Fruit fly (Drosophila melanogaster) whole organism, prepupa: Measurements from ENCODE around the gene CG15740.

Experiments used
- Blimp-1 ChIP-seq: fragments of 200-800 bp; sonication (Bioruptor generic); optimal IDR thresholded peaks from 3 replicates; lab custom pipeline; 2017; ENCODE audit warnings: missing biosample characterization, missing genetic modification characterization, mild to moderate bottlenecking, moderate library complexity, missing genetic modification reagents
- CG10631 ChIP-seq: fragments of 200-800 bp; sonication (Bioruptor generic); optimal IDR thresholded peaks from 2 replicates; lab custom pipeline; 2016; ENCODE audit warnings: missing biosample characterization, missing genetic modification characterization
- CG10669 ChIP-seq: fragments of 200-800 bp; sonication (Bioruptor generic); optimal IDR thresholded peaks from 3 replicates; lab custom pipeline; 2018; ENCODE audit warnings: missing biosample characterization, mild to moderate bottlenecking, missing genetic modification characterization, moderate library complexity
- CG11762 ChIP-seq: fragments of 200-800 bp; sonication (Bioruptor generic); optimal IDR thresholded peaks from 3 replicates; lab custom pipeline; 2016; ENCODE audit warnings: missing biosample characterization, missing genetic modification characterization; ENCODE audit not compliant: insufficient read depth
- CG11902 ChIP-seq: fragments of 200-800 bp; sonication (Bioruptor generic); optimal IDR thresholded peaks from 3 replicates; lab custom pipeline; 2016; ENCODE audit warnings: missing biosample characterization, missing genetic modification characterization
- CG15336 ChIP-seq: fragments of 200-800 bp; sonication (Bioruptor generic); IDR thresholded peaks from 2 replicates; pipeline ENCODE4 v1.3.6; 2022; ENCODE audit warnings: missing biosample characterization, missing genetic modification characterization
- CG1621 ChIP-seq: fragments of 200-800 bp; sonication (Bioruptor generic); optimal IDR thresholded peaks from 3 replicates; lab custom pipeline; 2018; ENCODE audit warnings: missing biosample characterization, mild to moderate bottlenecking, missing genetic modification characterization
- CG16779 ChIP-seq: fragments of 200-800 bp; sonication (Bioruptor generic); optimal IDR thresholded peaks from 3 replicates; lab custom pipeline; 2017; ENCODE audit warnings: missing biosample characterization, mild to moderate bottlenecking, missing genetic modification characterization
- CG3032 ChIP-seq: fragments of 200-800 bp; optimal IDR thresholded peaks from 2 replicates; lab custom pipeline; 2019; ENCODE audit warnings: missing biosample characterization, mild to moderate bottlenecking, missing genetic modification characterization, moderate library complexity
- CG4318 ChIP-seq: fragments of 200-800 bp; sonication (Bioruptor generic); optimal IDR thresholded peaks from 3 replicates; lab custom pipeline; 2017; ENCODE audit warnings: missing biosample characterization, mild to moderate bottlenecking, missing genetic modification characterization
- CG6163 ChIP-seq: fragments of 200-800 bp; sonication (Bioruptor generic); IDR thresholded peaks from 3 replicates; pipeline ENCODE4 v1.3.6; 2022; ENCODE audit warnings: missing biosample characterization, missing genetic modification characterization
- CG6276 ChIP-seq: fragments of 200-800 bp; sonication (Bioruptor generic); optimal IDR thresholded peaks from 2 replicates; lab custom pipeline; 2017; ENCODE audit warnings: missing biosample characterization, mild to moderate bottlenecking, missing genetic modification characterization
- CG6792 ChIP-seq: fragments of 200-800 bp; sonication (Bioruptor generic); optimal IDR thresholded peaks from 3 replicates; lab custom pipeline; 2016; ENCODE audit warnings: missing biosample characterization, missing genetic modification characterization
- CG6808 ChIP-seq: fragments of 200-800 bp; sonication (Bioruptor generic); optimal IDR thresholded peaks from 3 replicates; lab custom pipeline; 2017; ENCODE audit warnings: missing biosample characterization, missing genetic modification characterization, mild to moderate bottlenecking, moderate library complexity, missing genetic modification reagents
- CG6854 ChIP-seq: fragments of 200-800 bp; sonication (Bioruptor generic); optimal IDR thresholded peaks from 2 replicates; lab custom pipeline; 2017; ENCODE audit warnings: missing biosample characterization, mild to moderate bottlenecking, missing genetic modification characterization
- CG7368 ChIP-seq: fragments of 200-800 bp; sonication (Bioruptor generic); optimal IDR thresholded peaks from 3 replicates; lab custom pipeline; 2016; ENCODE audit warnings: missing biosample characterization, missing genetic modification characterization
- CG8319 ChIP-seq: fragments of 200-800 bp; sonication (Bioruptor generic); optimal IDR thresholded peaks from 3 replicates; lab custom pipeline; 2016; ENCODE audit warnings: missing biosample characterization, missing genetic modification characterization
- CG8632 ChIP-seq: fragments of 200-800 bp; sonication (Bioruptor generic); optimal IDR thresholded peaks from 3 replicates; lab custom pipeline; 2016; ENCODE audit warnings: missing biosample characterization, missing genetic modification characterization
- CG9139 ChIP-seq: fragments of 200-800 bp; sonication (Bioruptor generic); optimal IDR thresholded peaks from 3 replicates; lab custom pipeline; 2017; ENCODE audit warnings: missing biosample characterization, mild to moderate bottlenecking, missing genetic modification characterization
- Eip75B ChIP-seq: fragments of 200-800 bp; sonication (Bioruptor generic); optimal IDR thresholded peaks from 3 replicates; lab custom pipeline; 2016; ENCODE audit warnings: missing biosample characterization, missing genetic modification characterization
- Eip78C ChIP-seq: fragments of 200-800 bp; sonication (Bioruptor generic); peaks from one replicate; lab custom pipeline; 2016; ENCODE audit warnings: missing biosample characterization, missing genetic modification characterization
- Eip93F ChIP-seq: fragments of 200-800 bp; sonication (Bioruptor generic); optimal IDR thresholded peaks from 2 replicates; lab custom pipeline; 2016; ENCODE audit warnings: missing biosample characterization, mild to moderate bottlenecking, missing genetic modification characterization
- Ets21C ChIP-seq: fragments of 200-800 bp; sonication (Bioruptor generic); optimal IDR thresholded peaks from 3 replicates; lab custom pipeline; 2016; ENCODE audit warnings: missing biosample characterization, missing genetic modification characterization
- Ets96B ChIP-seq: fragments of 200-800 bp; optimal IDR thresholded peaks from 2 replicates; lab custom pipeline; 2019; ENCODE audit warnings: missing biosample characterization, mild to moderate bottlenecking, missing genetic modification characterization, moderate library complexity
- Hr38 ChIP-seq: sonication (Bioruptor generic); optimal IDR thresholded peaks from 2 replicates; lab custom pipeline; 2016; ENCODE audit warnings: missing biosample characterization, missing genetic modification characterization
- Hr39 ChIP-seq: fragments of 200-800 bp; sonication (Bioruptor generic); optimal IDR thresholded peaks from 2 replicates; lab custom pipeline; 2016; ENCODE audit warnings: missing biosample characterization, missing genetic modification characterization
- Hr4 ChIP-seq: fragments of 200-800 bp; sonication (Bioruptor generic); optimal IDR thresholded peaks from 3 replicates; lab custom pipeline; 2016; ENCODE audit warnings: missing biosample characterization, missing genetic modification characterization
- Lpt ChIP-seq: fragments of 200-800 bp; sonication (Bioruptor generic); optimal IDR thresholded peaks from 3 replicates; lab custom pipeline; 2016; ENCODE audit warnings: missing biosample characterization, missing genetic modification characterization
- Met ChIP-seq: fragments of 200-800 bp; sonication (Bioruptor generic); optimal IDR thresholded peaks from 3 replicates; lab custom pipeline; 2016; ENCODE audit warnings: missing biosample characterization, missing genetic modification characterization
- OdsH ChIP-seq: fragments of 200-800 bp; sonication (Bioruptor generic); optimal IDR thresholded peaks from 3 replicates; lab custom pipeline; 2016; ENCODE audit warnings: missing biosample characterization, missing genetic modification characterization
- Smox ChIP-seq: fragments of 200-800 bp; sonication (Bioruptor generic); optimal IDR thresholded peaks from 3 replicates; lab custom pipeline; 2016; ENCODE audit warnings: missing biosample characterization, missing genetic modification characterization
- Sox102F ChIP-seq: fragments of 200-800 bp; sonication (Bioruptor generic); optimal IDR thresholded peaks from 2 replicates; lab custom pipeline; 2016; ENCODE audit warnings: missing biosample characterization, mild to moderate bottlenecking, missing genetic modification characterization
- Sox15 ChIP-seq: fragments of 200-800 bp; sonication (Bioruptor generic); optimal IDR thresholded peaks from 3 replicates; lab custom pipeline; 2016; ENCODE audit warnings: missing biosample characterization, missing genetic modification characterization
- achi ChIP-seq: fragments of 200-800 bp; sonication (Bioruptor generic); optimal IDR thresholded peaks from 3 replicates; lab custom pipeline; 2016; ENCODE audit warnings: missing biosample characterization, missing genetic modification characterization
- acj6 ChIP-seq: fragments of 200-800 bp; sonication (Bioruptor generic); optimal IDR thresholded peaks from 3 replicates; lab custom pipeline; 2016; ENCODE audit warnings: missing biosample characterization, missing genetic modification characterization
- cyc ChIP-seq: fragments of 200-800 bp; sonication (Bioruptor generic); optimal IDR thresholded peaks from 3 replicates; lab custom pipeline; 2016; ENCODE audit warnings: missing biosample characterization, missing genetic modification characterization
- dac ChIP-seq: fragments of 200-800 bp; sonication (Bioruptor generic); optimal IDR thresholded peaks from 2 replicates; lab custom pipeline; 2017; ENCODE audit warnings: missing biosample characterization, mild to moderate bottlenecking, missing genetic modification characterization
- dsx ChIP-seq: fragments of 200-800 bp; optimal IDR thresholded peaks from 3 replicates; lab custom pipeline; 2019; ENCODE audit warnings: missing biosample characterization, mild to moderate bottlenecking, missing genetic modification characterization, moderate library complexity; ENCODE audit not compliant: poor library complexity, severe bottlenecking
- eg ChIP-seq: fragments of 200-800 bp; sonication (Bioruptor generic); IDR thresholded peaks from 3 replicates; pipeline ENCODE4 v1.3.6; 2022; ENCODE audit warnings: missing biosample characterization, missing genetic modification characterization
- esn ChIP-seq: fragments of 200-800 bp; sonication (Bioruptor generic); optimal IDR thresholded peaks from 2 replicates; lab custom pipeline; 2016; ENCODE audit warnings: missing biosample characterization, mild to moderate bottlenecking, missing genetic modification characterization, moderate library complexity
- fd59A ChIP-seq: fragments of 200-800 bp; sonication (Bioruptor generic); optimal IDR thresholded peaks from 2 replicates; lab custom pipeline; 2017; ENCODE audit warnings: missing biosample characterization, mild to moderate bottlenecking, missing genetic modification characterization, missing genetic modification reagents
- fd85E ChIP-seq: fragments of 200-800 bp; sonication (Bioruptor generic); optimal IDR thresholded peaks from 3 replicates; lab custom pipeline; 2016; ENCODE audit warnings: missing biosample characterization, missing genetic modification characterization
- fkh ChIP-seq: fragments of 200-800 bp; sonication (Bioruptor generic); optimal IDR thresholded peaks from 3 replicates; lab custom pipeline; 2017; ENCODE audit warnings: missing biosample characterization, mild to moderate bottlenecking, missing genetic modification characterization, moderate library complexity
- net ChIP-seq: fragments of 200-800 bp; sonication (Bioruptor generic); optimal IDR thresholded peaks from 3 replicates; lab custom pipeline; 2016; ENCODE audit warnings: missing biosample characterization, missing genetic modification characterization
- pdm3 ChIP-seq: fragments of 200-800 bp; sonication (Bioruptor generic); optimal IDR thresholded peaks from 3 replicates; lab custom pipeline; 2016; ENCODE audit warnings: missing biosample characterization, missing genetic modification characterization
- salr ChIP-seq, 2 experiments: fragments of 200-800 bp; sonication (Bioruptor generic); optimal IDR thresholded peaks; 3 replicates each; lab custom pipeline; 2016 to 2018; ENCODE audit warnings: missing biosample characterization in 2 of 2, missing genetic modification characterization in 2 of 2, mild to moderate bottlenecking in 1 of 2
- ss ChIP-seq, 2 experiments: fragments of 200-800 bp; sonication (Bioruptor generic); optimal IDR thresholded peaks; 2 replicates in 1 of 2; 3 replicates in 1 of 2; lab custom pipeline; 2017 to 2018; ENCODE audit warnings: mild to moderate bottlenecking in 2 of 2, missing biosample characterization in 2 of 2, missing genetic modification characterization in 2 of 2, moderate library complexity in 1 of 2
- svp ChIP-seq: fragments of 200-800 bp; sonication (Bioruptor generic); peaks from one replicate; lab custom pipeline; 2016; ENCODE audit warnings: missing biosample characterization, missing genetic modification characterization
- topi ChIP-seq: fragments of 200-800 bp; sonication (Bioruptor generic); optimal IDR thresholded peaks from 3 replicates; lab custom pipeline; 2016; ENCODE audit warnings: missing biosample characterization, missing genetic modification characterization
- vri ChIP-seq: fragments of 200-800 bp; sonication (Bioruptor generic); optimal IDR thresholded peaks from 3 replicates; lab custom pipeline; 2016; ENCODE audit warnings: missing biosample characterization, mild to moderate bottlenecking, missing genetic modification characterization

CG15740 gene

dm6 chrX:11884134-11884533 is 38.2 kb upstream of the CG15740 start:
- peak; percentile 53 for TF ChIP-seq vri (GFP tag; lab: Kevin White, UChicago)
- no peak for TF ChIP-seq ss (GFP tag; optimal IDR thresholded peaks at IDR 0.05; lab: Kevin White, UChicago)
- TF ChIP-seq, all 60 proteins: peak for 1

dm6 chrX:11882447-11882846 is 36.5 kb upstream of the CG15740 start:
- TF ChIP-seq CG10669 (GFP tag; lab: Kevin White, UChicago), result peak; percentile 36
- TF ChIP-seq CG6854 (GFP tag; lab: Kevin White, UChicago), result no peak
- no peak for TF ChIP-seq CG6276 (GFP tag; lab: Kevin White, UChicago)
- TF ChIP-seq cyc, result no peak
- TF ChIP-seq fd59A (GFP tag; lab: Kevin White, UChicago), result no peak
- peak; percentile 81 for TF ChIP-seq Eip78C
- TF ChIP-seq ss (GFP tag; optimal IDR thresholded peaks at IDR 0.05; lab: Kevin White, UChicago), result no peak
- TF ChIP-seq topi (GFP tag; lab: Kevin White, UChicago), result no peak
- no peak for TF ChIP-seq CG16779 (tag; lab: Kevin White, UChicago)
- no peak for TF ChIP-seq Sox15
- TF ChIP-seq CG4318, result no peak
- TF ChIP-seq Ets21C (GFP tag; lab: Kevin White, UChicago), result no peak
- no peak for TF ChIP-seq Sox102F
- no peak for TF ChIP-seq CG7368
- no peak for TF ChIP-seq Met (GFP tag; lab: Kevin White, UChicago)
- no peak for TF ChIP-seq dsx (GFP tag; lab: Kevin White, UChicago)
- peak; percentile 25 for TF ChIP-seq CG6792
- peak; percentile 10 for TF ChIP-seq achi (GFP tag; lab: Kevin White, UChicago)
- peak; percentile 31 for TF ChIP-seq pdm3
- no peak for TF ChIP-seq Blimp-1 (GFP tag; lab: Kevin White, UChicago)
- TF ChIP-seq CG9139 (GFP tag; lab: Kevin White, UChicago), result no peak
- peak; percentile 16 for TF ChIP-seq Ets96B (tag; lab: Kevin White, UChicago)
- no peak for TF ChIP-seq CG11902 (GFP tag; lab: Kevin White, UChicago)
- no peak for TF ChIP-seq Hr38
- TF ChIP-seq fd85E (GFP tag; lab: Kevin White, UChicago), result no peak
- TF ChIP-seq CG15336 (GFP tag; lab: Robert Waterston, UW), result no peak
- TF ChIP-seq CG8632 (GFP tag; lab: Kevin White, UChicago), result no peak
- TF ChIP-seq OdsH, result peak; percentile 33
- TF ChIP-seq CG3032 (tag; lab: Kevin White, UChicago), result peak; percentile 22
- no peak for TF ChIP-seq esn
- TF ChIP-seq eg, result peak; percentile 35; the same call in 1 of the 3 replicates
- TF ChIP-seq svp (GFP tag; lab: Kevin White, UChicago), result peak; percentile 44
- TF ChIP-seq CG10631, result peak; percentile 19
- peak; percentile 25 for TF ChIP-seq Hr4 (GFP tag; lab: Kevin White, UChicago)
- no peak for TF ChIP-seq fkh
- no peak for TF ChIP-seq acj6 (GFP tag; lab: Kevin White, UChicago)
- TF ChIP-seq CG11762, result no peak
- TF ChIP-seq CG6808 (GFP tag; lab: Kevin White, UChicago), result no peak
- no peak for TF ChIP-seq Smox (GFP tag; lab: Kevin White, UChicago)
- no peak for TF ChIP-seq CG8319
- TF ChIP-seq CG1621 (tag; lab: Kevin White, UChicago), result no peak
- TF ChIP-seq Lpt, result no peak
- no peak for TF ChIP-seq Hr39 (GFP tag; lab: Kevin White, UChicago)
- TF ChIP-seq CG6163, result no peak
- no peak for TF ChIP-seq vri (GFP tag; lab: Kevin White, UChicago)
- no peak for TF ChIP-seq Eip93F
- TF ChIP-seq Eip75B, result no peak
- TF ChIP-seq salr (GFP tag; optimal IDR thresholded peaks at IDR 0.05; lab: Kevin White, UChicago), result no peak
- no peak for TF ChIP-seq net (GFP tag; lab: Kevin White, UChicago)
- TF ChIP-seq dac (GFP tag; lab: Kevin White, UChicago), result no peak
